Fruit fly (Drosophila melanogaster): ENCODE data around the gene Dsk.

DNA sequence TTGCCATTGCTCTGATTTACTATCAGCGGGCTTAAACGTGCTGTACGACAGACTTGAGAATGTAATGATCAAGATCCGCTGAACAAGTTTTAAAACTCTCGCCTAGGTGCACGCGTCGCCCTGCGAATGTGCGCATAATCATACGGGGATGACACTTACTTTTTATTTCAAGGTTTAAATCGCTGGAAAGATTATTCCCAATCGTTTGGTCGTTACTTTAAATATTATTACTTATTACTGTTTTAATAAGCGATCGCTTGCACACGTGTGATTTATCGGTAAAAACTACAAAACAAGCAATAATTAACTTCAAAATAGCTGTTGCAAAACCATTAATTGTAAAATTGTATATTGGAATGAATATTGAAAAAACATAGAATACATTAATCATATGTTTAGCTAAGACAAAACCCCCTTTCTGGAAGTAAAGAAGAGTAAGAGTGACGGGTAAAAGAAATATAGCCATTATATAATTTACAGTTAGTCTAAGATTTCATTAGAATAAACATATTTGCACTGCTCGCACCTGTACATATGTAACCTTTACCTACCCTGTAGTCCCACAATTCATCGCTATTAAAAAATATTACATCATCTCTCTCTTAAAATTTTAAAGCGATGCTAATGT lies 39.2 kb upstream of the Dsk start, which contains the start of gene DhpD:
- no peak for TF ChIP-seq CG8478 (optimal IDR thresholded peaks at IDR 0.05)
- TF ChIP-seq CTCF (optimal IDR thresholded peaks at IDR 0.05) = no peak
